Fruit fly (Drosophila melanogaster): Measurements from ENCODE around the gene Vha100-4.

DNA sequence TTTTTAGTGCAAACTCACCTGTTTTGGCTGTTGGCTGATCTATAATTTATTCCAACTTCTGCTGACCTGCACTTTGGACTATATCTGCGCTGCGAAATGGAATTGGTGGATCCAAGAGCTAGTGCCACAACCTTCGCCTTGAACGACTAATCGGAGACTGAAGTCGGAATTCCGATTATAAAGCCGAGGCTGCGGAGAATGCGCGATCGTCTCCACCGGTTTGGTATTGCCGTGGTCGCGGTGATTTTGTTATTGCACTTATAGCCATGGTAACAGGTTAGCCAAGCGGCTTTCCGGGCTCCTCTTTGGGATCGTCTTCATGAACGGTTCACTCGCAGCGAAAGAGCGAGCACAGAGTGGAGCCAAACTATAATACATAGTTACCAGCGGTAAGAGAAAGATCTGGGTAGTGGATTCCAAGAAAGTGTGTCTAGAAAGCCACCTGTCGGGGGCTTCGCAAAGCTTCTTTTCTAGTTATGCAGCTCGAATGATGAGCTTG lies 8.5 kb downstream of the Vha100-4 start, which contains the start of gene CG7675:
- no peak for TF ChIP-seq dimm (GFP tag; IDR thresholded peaks at IDR 0.05)
- TF ChIP-seq CG7745 (tag; optimal IDR thresholded peaks at IDR 0.05) = no peak
- no peak for TF ChIP-seq Rx (GFP tag; IDR thresholded peaks at IDR 0.05)
- no peak for TF ChIP-seq Scr (GFP tag; IDR thresholded peaks at IDR 0.05; ENCODE audit: partially characterized antibody)
- no peak for TF ChIP-seq Ada2b (GFP tag; IDR thresholded peaks at IDR 0.05)
- no peak for TF ChIP-seq CG10274 (GFP tag; optimal IDR thresholded peaks at IDR 0.05)
- peak in 1 of 2 experiments; percentile 62 for TF ChIP-seq Hr78 (GFP tag; optimal IDR thresholded peaks at IDR 0.05)

All from whole organism, embryonic.